Fruit fly (Drosophila melanogaster) whole organism, embryonic: Measurements from ENCODE around the gene Amacr.

Source experiments
- B-H2 ChIP-seq: fragments of 200-800 bp; sonication (Bioruptor generic); optimal IDR thresholded peaks from 2 replicates; lab custom pipeline; 2018; ENCODE audit warnings: missing biosample characterization, mild to moderate bottlenecking, missing genetic modification characterization
- BEAF-32 ChIP-seq: fragments of 200-800 bp; sonication (Bioruptor generic); optimal IDR thresholded peaks from 3 replicates; lab custom pipeline; 2017; ENCODE audit warnings: missing biosample characterization, missing genetic modification characterization, mild to moderate bottlenecking, moderate library complexity, missing genetic modification reagents
- CG10366 ChIP-seq: fragments of 200-800 bp; sonication (Bioruptor generic); IDR thresholded peaks from 2 replicates; pipeline ENCODE4 v1.3.6; 2022; ENCODE audit warnings: missing biosample characterization, missing genetic modification characterization
- CG10979 ChIP-seq: fragments of 200-800 bp; sonication (Bioruptor generic); optimal IDR thresholded peaks from 2 replicates; lab custom pipeline; 2018; ENCODE audit warnings: missing biosample characterization, mild to moderate bottlenecking, missing genetic modification characterization, moderate library complexity
- CG12219 ChIP-seq: fragments of 200-800 bp; sonication (Bioruptor generic); optimal IDR thresholded peaks from 3 replicates; lab custom pipeline; 2018; ENCODE audit warnings: missing biosample characterization, mild to moderate bottlenecking, missing genetic modification characterization
- CG12299 ChIP-seq: fragments of 200-800 bp; sonication (Bioruptor generic); optimal IDR thresholded peaks from 2 replicates; lab custom pipeline; 2018; ENCODE audit warnings: missing biosample characterization, mild to moderate bottlenecking, missing genetic modification characterization
- CG1603 ChIP-seq: fragments of 200-800 bp; sonication (Bioruptor generic); optimal IDR thresholded peaks from 2 replicates; lab custom pipeline; 2019; ENCODE audit warnings: missing biosample characterization, mild to moderate bottlenecking, missing genetic modification characterization, moderate library complexity
- CG16863 ChIP-seq: fragments of 200-800 bp; sonication (Bioruptor generic); optimal IDR thresholded peaks from 3 replicates; lab custom pipeline; 2016; ENCODE audit warnings: missing biosample characterization, missing genetic modification characterization
- CG17612 ChIP-seq: fragments of 200-800 bp; sonication (Bioruptor generic); IDR thresholded peaks from 2 replicates; pipeline ENCODE4 v1.3.6; 2022; ENCODE audit warnings: missing biosample characterization, missing genetic modification characterization
- CG17829 ChIP-seq: fragments of 200-800 bp; optimal IDR thresholded peaks from 2 replicates; lab custom pipeline; 2019; ENCODE audit warnings: missing biosample characterization, mild to moderate bottlenecking, missing genetic modification characterization, moderate library complexity
- CG18011 ChIP-seq: fragments of 200-800 bp; sonication (Bioruptor generic); optimal IDR thresholded peaks from 2 replicates; lab custom pipeline; 2017; ENCODE audit warnings: missing biosample characterization, missing genetic modification characterization, mild to moderate bottlenecking, moderate library complexity, missing genotype
- CG2199 ChIP-seq: fragments of 200-800 bp; sonication (Bioruptor generic); IDR thresholded peaks from 3 replicates; pipeline ENCODE4 v1.3.6; 2022; ENCODE audit warnings: missing biosample characterization, missing genetic modification characterization
- CG30431 ChIP-seq: fragments of 200-800 bp; sonication (Bioruptor generic); optimal IDR thresholded peaks from 2 replicates; lab custom pipeline; 2017; ENCODE audit warnings: missing biosample characterization, missing genetic modification characterization
- CG3163 ChIP-seq: fragments of 200-800 bp; sonication (Bioruptor generic); optimal IDR thresholded peaks from 3 replicates; lab custom pipeline; 2016; ENCODE audit warnings: missing biosample characterization, missing genetic modification characterization
- CG3847 ChIP-seq: fragments of 200-800 bp; sonication (Bioruptor generic); IDR thresholded peaks from 2 replicates; pipeline ENCODE4 v1.3.6; 2022; ENCODE audit warnings: missing biosample characterization, missing genetic modification characterization
- CG4404 ChIP-seq: fragments of 200-800 bp; sonication (Bioruptor generic); IDR thresholded peaks from 2 replicates; pipeline ENCODE4 v1.3.6; 2022; ENCODE audit warnings: missing biosample characterization, missing genetic modification characterization
- CG4820 ChIP-seq: fragments of 200-800 bp; sonication (Bioruptor generic); optimal IDR thresholded peaks from 3 replicates; lab custom pipeline; 2016; ENCODE audit warnings: missing biosample characterization, missing genetic modification characterization
- CG4854 ChIP-seq: fragments of 200-800 bp; sonication (Bioruptor generic); optimal IDR thresholded peaks from 2 replicates; lab custom pipeline; 2016; ENCODE audit warnings: missing biosample characterization, missing genetic modification characterization, inconsistent platforms
- CG6272 ChIP-seq: fragments of 200-800 bp; sonication (Bioruptor generic); IDR thresholded peaks from 2 replicates; pipeline ENCODE4 v1.3.6; 2022; ENCODE audit warnings: missing biosample characterization, missing genetic modification characterization
- CG6654 ChIP-seq: fragments of 200-800 bp; sonication (Bioruptor generic); optimal IDR thresholded peaks from 2 replicates; lab custom pipeline; 2017; ENCODE audit warnings: missing biosample characterization, mild to moderate bottlenecking, missing genetic modification characterization
- CG6689 ChIP-seq: fragments of 200-800 bp; sonication (Bioruptor generic); IDR thresholded peaks from 2 replicates; pipeline ENCODE4 v1.3.6; 2022; ENCODE audit warnings: missing biosample characterization, missing genetic modification characterization
- CG7372 ChIP-seq: fragments of 200-800 bp; sonication (Bioruptor generic); IDR thresholded peaks from 2 replicates; pipeline ENCODE4 v1.3.6; 2022; ENCODE audit warnings: missing biosample characterization, missing genetic modification characterization
- CG8765 ChIP-seq: fragments of 200-800 bp; sonication (Bioruptor generic); IDR thresholded peaks from 2 replicates; pipeline ENCODE4 v1.3.6; 2022; ENCODE audit warnings: missing biosample characterization, missing genetic modification characterization
- Dek ChIP-seq: fragments of 200-800 bp; sonication (Bioruptor generic); optimal IDR thresholded peaks from 3 replicates; lab custom pipeline; 2019; ENCODE audit warnings: missing biosample characterization, mild to moderate bottlenecking, missing genetic modification characterization, moderate library complexity
- Dref ChIP-seq: fragments of 200-800 bp; sonication (Bioruptor generic); IDR thresholded peaks from 2 replicates; pipeline ENCODE4 v1.3.6; 2022; ENCODE audit warnings: missing biosample characterization, missing genetic modification characterization
- Gsc ChIP-seq: fragments of 200-800 bp; sonication (Bioruptor generic); IDR thresholded peaks from 2 replicates; pipeline ENCODE4 v1.3.6; 2022; ENCODE audit warnings: missing biosample characterization, missing genetic modification characterization
- Hmx ChIP-seq: fragments of 200-800 bp; sonication (Bioruptor generic); optimal IDR thresholded peaks from 2 replicates; lab custom pipeline; 2016; ENCODE audit warnings: missing biosample characterization, missing genetic modification characterization
- Hr51 ChIP-seq, 2 experiments: fragments of 200-800 bp; sonication (Bioruptor generic); optimal IDR thresholded peaks; 2 replicates in 1 of 2; 3 replicates in 1 of 2; lab custom pipeline; 2016 to 2018; ENCODE audit warnings: missing biosample characterization in 2 of 2, missing genetic modification characterization in 2 of 2, mild to moderate bottlenecking in 1 of 2, moderate library complexity in 1 of 2
- Mad ChIP-seq: fragments of 200-800 bp; sonication (Bioruptor generic); optimal IDR thresholded peaks from 2 replicates; lab custom pipeline; 2016; ENCODE audit warnings: missing biosample characterization, missing genetic modification characterization
- Oaz ChIP-seq: fragments of 200-800 bp; sonication (Bioruptor generic); IDR thresholded peaks from 2 replicates; pipeline ENCODE4 v1.3.6; 2022; ENCODE audit warnings: missing biosample characterization, missing genetic modification characterization
- Poxn ChIP-seq: fragments of 200-800 bp; sonication (Bioruptor generic); IDR thresholded peaks from 2 replicates; pipeline ENCODE4 v1.3.6; 2022; ENCODE audit warnings: missing biosample characterization, missing genetic modification characterization
- Six4 ChIP-seq: fragments of 200-800 bp; sonication (Bioruptor generic); optimal IDR thresholded peaks from 2 replicates; lab custom pipeline; 2016; ENCODE audit warnings: missing biosample characterization, missing genetic modification characterization
- al ChIP-seq: fragments of 200-800 bp; sonication (Bioruptor generic); IDR thresholded peaks from 2 replicates; pipeline ENCODE4 v1.3.6; 2022; ENCODE audit warnings: missing biosample characterization, missing genetic modification characterization
- bab2 ChIP-seq: fragments of 200-800 bp; sonication (Bioruptor generic); optimal IDR thresholded peaks from 2 replicates; lab custom pipeline; 2016; ENCODE audit warnings: missing biosample characterization, missing genetic modification characterization
- bcd ChIP-seq: fragments of 200-800 bp; sonication (Bioruptor generic); optimal IDR thresholded peaks from 2 replicates; lab custom pipeline; 2017; ENCODE audit warnings: missing biosample characterization, mild to moderate bottlenecking, missing genetic modification characterization
- bigmax ChIP-seq: fragments of 200-800 bp; sonication (Bioruptor generic); optimal IDR thresholded peaks from 2 replicates; lab custom pipeline; 2018; ENCODE audit warnings: missing biosample characterization, mild to moderate bottlenecking, missing genetic modification characterization
- crp ChIP-seq, 2 experiments: fragments of 200-800 bp; sonication (Bioruptor generic); optimal IDR thresholded peaks; 2 replicates in 1 of 2; 3 replicates in 1 of 2; lab custom pipeline; 2017; ENCODE audit warnings: missing biosample characterization in 2 of 2, missing genetic modification characterization in 2 of 2, mild to moderate bottlenecking in 1 of 2, moderate library complexity in 1 of 2
- danr ChIP-seq: fragments of 200-800 bp; sonication (Bioruptor generic); IDR thresholded peaks from 2 replicates; pipeline ENCODE4 v1.3.6; 2022; ENCODE audit warnings: missing biosample characterization, missing genetic modification characterization
- eve ChIP-seq, 2 experiments: fragments of >200 bp; optimal IDR thresholded peaks; 2 replicates each; lab custom pipeline; 2017; ENCODE audit warnings: missing biosample characterization in 2 of 2, missing genetic modification characterization in 2 of 2
- insv ChIP-seq, 2 experiments: fragments of 200-800 bp; sonication (Bioruptor generic); optimal IDR thresholded peaks; 3 replicates each; lab custom pipeline; 2016 to 2018; ENCODE audit warnings: missing biosample characterization in 2 of 2, missing genetic modification characterization in 2 of 2
- jing ChIP-seq: fragments of 200-800 bp; sonication (Bioruptor generic); optimal IDR thresholded peaks from 2 replicates; lab custom pipeline; 2018; ENCODE audit warnings: missing biosample characterization, mild to moderate bottlenecking, missing genetic modification characterization
- nmo ChIP-seq: fragments of 200-800 bp; sonication (Bioruptor generic); optimal IDR thresholded peaks from 2 replicates; lab custom pipeline; 2018; ENCODE audit warnings: missing biosample characterization, mild to moderate bottlenecking, missing genetic modification characterization, moderate library complexity
- p53 ChIP-seq: fragments of 200-800 bp; sonication (Bioruptor generic); optimal IDR thresholded peaks from 2 replicates; lab custom pipeline; 2016; ENCODE audit warnings: missing biosample characterization, missing genetic modification characterization
- peb ChIP-seq: fragments of 200-800 bp; sonication (Bioruptor generic); IDR thresholded peaks from 2 replicates; pipeline ENCODE4 v1.3.6; 2022; ENCODE audit warnings: missing biosample characterization, missing genetic modification characterization
- pho ChIP-seq: fragments of 200-800 bp; sonication (Bioruptor generic); optimal IDR thresholded peaks from 2 replicates; lab custom pipeline; 2016; ENCODE audit warnings: missing biosample characterization, missing genetic modification characterization
- repo ChIP-seq: fragments of 200-800 bp; sonication (Bioruptor generic); optimal IDR thresholded peaks from 2 replicates; lab custom pipeline; 2016; ENCODE audit warnings: missing biosample characterization, missing genetic modification characterization
- slp2 ChIP-seq: fragments of 200-800 bp; sonication (Bioruptor generic); optimal IDR thresholded peaks from 2 replicates; lab custom pipeline; 2016; ENCODE audit warnings: missing biosample characterization, missing genetic modification characterization
- stc ChIP-seq: fragments of 200-800 bp; sonication (Bioruptor generic); IDR thresholded peaks from 2 replicates; pipeline ENCODE4 v1.3.6; 2022; ENCODE audit warnings: missing biosample characterization, missing genetic modification characterization
- tll ChIP-seq, 2 experiments: fragments of 200-800 bp in 1 of 2; fragments of >200 bp in 1 of 2; sonication (Bioruptor generic) in 1 of 2; optimal IDR thresholded peaks; 2 replicates each; lab custom pipeline; 2017 to 2019; ENCODE audit warnings: missing biosample characterization in 2 of 2, missing genetic modification characterization in 2 of 2, mild to moderate bottlenecking in 1 of 2, moderate library complexity in 1 of 2
- tup ChIP-seq: fragments of 200-800 bp; sonication (Bioruptor generic); optimal IDR thresholded peaks from 2 replicates; lab custom pipeline; 2016; ENCODE audit warnings: missing biosample characterization, mild to moderate bottlenecking, missing genetic modification characterization, moderate library complexity
- zen ChIP-seq: fragments of 200-800 bp; sonication (Bioruptor generic); optimal IDR thresholded peaks from 3 replicates; lab custom pipeline; 2018; ENCODE audit warnings: missing biosample characterization, mild to moderate bottlenecking, missing genetic modification characterization, moderate library complexity

Gene Amacr

DNA sequence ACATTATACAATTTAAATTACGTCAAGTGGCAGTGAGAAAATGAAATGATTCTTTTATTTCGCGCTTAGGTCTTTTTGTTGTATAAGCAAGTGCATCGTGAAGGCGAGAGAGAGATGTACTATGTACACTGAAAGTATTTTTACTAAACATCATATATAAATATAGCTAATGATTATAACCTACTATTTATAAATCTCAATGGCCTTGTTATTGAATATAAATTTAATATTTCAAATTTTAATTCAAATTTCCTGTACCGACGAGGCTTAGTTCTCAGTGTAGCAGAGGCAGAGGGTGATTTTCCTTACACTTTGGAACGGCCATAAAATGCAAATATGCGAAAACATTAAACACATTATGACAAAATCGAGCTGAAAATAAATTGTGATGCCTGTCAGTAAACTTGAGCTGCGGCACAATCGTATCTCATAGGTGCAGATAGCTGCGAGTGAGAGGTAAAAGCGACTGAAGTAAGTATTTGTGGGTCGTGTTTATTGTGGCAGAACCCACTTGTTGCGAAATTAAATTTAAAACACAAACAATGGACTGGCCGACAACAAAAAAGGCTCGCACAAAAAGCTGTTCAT is 9.9 kb upstream of the Amacr start (continued):
- TF ChIP-seq tup (GFP tag; lab: Kevin White, UChicago) (no peak), CG6272 (GFP tag; lab: Robert Waterston, UW) (no peak), CG18011 (GFP tag; lab: Kevin White, UChicago) (no peak), Dref (GFP tag; lab: Robert Waterston, UW) (no peak), slp2 (GFP tag; lab: Kevin White, UChicago) (no peak), zen (tag; lab: Kevin White, UChicago) (peak; percentile 68), jing (GFP tag; lab: Kevin White, UChicago) (no peak), CG17612 (GFP tag; lab: Robert Waterston, UW) (no peak), repo (no peak), CG1603 (tag; lab: Kevin White, UChicago) (peak; percentile 8), CG6689 (GFP tag; lab: Robert Waterston, UW) (peak; percentile 29; the same call in 1 of the 2 replicates), bab2 (GFP tag; lab: Kevin White, UChicago) (no peak), CG6654 (GFP tag; lab: Kevin White, UChicago) (no peak), pho (GFP tag; lab: Kevin White, UChicago) (no peak), Mad (GFP tag; lab: Kevin White, UChicago) (no peak), Six4 (GFP tag; lab: Kevin White, UChicago) (peak; percentile 24), CG30431 (GFP tag; lab: Kevin White, UChicago) (peak; percentile 23), CG2199 (GFP tag; lab: Robert Waterston, UW) (no peak), stc (peak; percentile 58; the same call in 1 of the 2 replicates), CG17829 (peak; percentile 40), tll (GFP tag; optimal IDR thresholded peaks at IDR 0.05; lab: Kevin White, UChicago) (no peak), Oaz (no peak), Dek (tag; lab: Kevin White, UChicago) (peak; percentile 37), Poxn (GFP tag; lab: Robert Waterston, UW) (no peak), CG3847 (no peak), B-H2 (GFP tag; lab: Kevin White, UChicago) (no peak), bigmax (no peak), danr (GFP tag; lab: Robert Waterston, UW) (no peak), CG12219 (GFP tag; lab: Kevin White, UChicago) (no peak), BEAF-32 (GFP tag; lab: Kevin White, UChicago) (no peak), nmo (GFP tag; lab: Kevin White, UChicago) (peak; percentile 52), eve (GFP tag; optimal IDR thresholded peaks at IDR 0.05; lab: Kevin White, UChicago) (no peak), al (GFP tag; lab: Robert Waterston, UW) (no peak), CG4854 (GFP tag; lab: Kevin White, UChicago) (peak; percentile 3), CG16863 (no peak), Hmx (GFP tag; lab: Kevin White, UChicago) (no peak), peb (GFP tag; lab: Robert Waterston, UW) (no peak), p53 (no peak), CG10366 (GFP tag; lab: Robert Waterston, UW) (no peak), crp (GFP tag; optimal IDR thresholded peaks at IDR 0.05; lab: Kevin White, UChicago) (no peak), insv (GFP tag; optimal IDR thresholded peaks at IDR 0.05; lab: Kevin White, UChicago) (no peak), CG12299 (tag; lab: Kevin White, UChicago) (no peak), CG3163 (GFP tag; lab: Kevin White, UChicago) (no peak), bcd (peak; percentile 36), CG10979 (peak; percentile 57), CG4404 (GFP tag; lab: Robert Waterston, UW) (no peak), CG7372 (GFP tag; lab: Robert Waterston, UW) (0 out of 2 replicates have a peak, but pooled peaks have one; percentile 30), Hr51 (GFP tag; optimal IDR thresholded peaks at IDR 0.05; lab: Kevin White, UChicago) (peak in 1 of 2 experiments; percentile 64), Gsc (GFP tag; lab: Robert Waterston, UW) (no peak), CG4820 (GFP tag; lab: Kevin White, UChicago) (peak; percentile 27), CG8765 (GFP tag; lab: Robert Waterston, UW) (no peak)
